Fruit fly (Drosophila melanogaster): Measurements from ENCODE around the gene Rtc1.

- TF ChIP-seq gl (tag; optimal IDR thresholded peaks at IDR 0.05) (no peak), CG10348 (GFP tag; IDR thresholded peaks at IDR 0.05) (no peak), CG14655 (GFP tag; optimal IDR thresholded peaks at IDR 0.05) (peak; percentile 54), fd96Ca (GFP tag; IDR thresholded peaks at IDR 0.05) (peak; percentile 68), D1 (tag; optimal IDR thresholded peaks at IDR 0.05) (peak; percentile 29), CG15710 (tag; optimal IDR thresholded peaks at IDR 0.05) (peak; percentile 34)
These were observed 7.8 kb upstream of the Rtc1 start for dm6 chrX:13748906-13749872.

Measured in whole organism, pupa.